Worm (Caenorhabditis elegans): ENCODE data around the gene srg-34.

ce11 chrV:18516496-18516895 lies 48.2 kb downstream of the srg-34 start, which contains the start of gene hmit-1.1:
- TF ChIP-seq unc-62 (GFP tag; optimal IDR thresholded peaks at IDR 0.05) (no peak), dpl-1 (GFP tag; optimal IDR thresholded peaks at IDR 0.05) (no peak), swsn-7 (tag; optimal IDR thresholded peaks at IDR 0.05) (no peak), nhr-237 (tag; optimal IDR thresholded peaks at IDR 0.05) (no peak), ama-1 (optimal IDR thresholded peaks at IDR 0.05) (no peak), egl-27 (tag; optimal IDR thresholded peaks at IDR 0.05) (no peak), ztf-11 (tag; optimal IDR thresholded peaks at IDR 0.05) (no peak), elt-3 (tag; optimal IDR thresholded peaks at IDR 0.05) (no peak), skn-1 (tag; optimal IDR thresholded peaks at IDR 0.05) (no peak), nhr-76 (tag; optimal IDR thresholded peaks at IDR 0.05) (no peak), ets-5 (GFP tag; IDR thresholded peaks at IDR 0.05) (no peak), lin-39 (tag; optimal IDR thresholded peaks at IDR 0.05) (no peak), nhr-90 (tag; optimal IDR thresholded peaks at IDR 0.05; ENCODE audit: poor library complexity) (no peak)

Measured in whole organism, L1 larva.